Fruit fly (Drosophila melanogaster): Measurements from ENCODE around the gene CG5131.

The CG5131 gene

DNA sequence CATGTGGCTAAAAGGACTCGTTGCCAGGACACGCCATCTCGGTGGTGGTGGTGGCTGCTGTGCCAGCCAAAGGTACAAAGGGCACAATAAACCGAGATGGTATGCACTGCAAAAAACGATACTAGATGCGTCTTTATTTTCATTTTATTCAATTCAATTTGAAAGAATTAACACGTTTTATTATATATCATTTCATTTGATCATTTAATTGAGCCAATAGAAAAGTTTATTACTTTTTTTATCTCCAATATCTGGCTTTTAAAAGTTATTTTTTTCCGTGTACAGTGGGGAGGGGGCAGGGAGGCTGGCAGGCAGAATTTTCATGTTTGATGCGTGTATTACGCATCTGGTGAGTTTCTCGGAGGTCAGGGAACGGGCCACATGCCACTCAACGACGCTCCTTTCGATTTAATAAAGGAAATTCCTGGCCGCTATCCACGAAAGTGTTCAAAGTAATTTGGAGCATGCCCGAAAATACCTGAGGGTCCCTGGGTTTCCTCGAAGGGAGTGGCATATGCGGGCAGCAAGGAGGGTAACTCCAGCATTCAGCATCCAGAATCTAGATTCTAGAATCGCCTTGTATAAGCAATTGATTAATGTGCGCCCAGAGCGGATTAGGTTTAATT lies 29.9 kb downstream of the CG5131 start:
- TF ChIP-seq jim (GFP tag; optimal IDR thresholded peaks at IDR 0.05) (no peak), rgr (GFP tag; optimal IDR thresholded peaks at IDR 0.05) (peak; percentile 75), h (GFP tag; optimal IDR thresholded peaks at IDR 0.05) (peak; percentile 79), CG32264 (GFP tag; optimal IDR thresholded peaks at IDR 0.05) (no peak), foxo (GFP tag; optimal IDR thresholded peaks at IDR 0.05) (peak in 1 of 2 experiments; percentile 75), Mio (GFP tag; optimal IDR thresholded peaks at IDR 0.05) (no peak), Rel (GFP tag; optimal IDR thresholded peaks at IDR 0.05) (no peak), Rel (tag; optimal IDR thresholded peaks at IDR 0.05) (no peak), Hr78 (GFP tag; optimal IDR thresholded peaks at IDR 0.05) (no peak), CrebA (GFP tag; optimal IDR thresholded peaks at IDR 0.05; ENCODE audit: borderline replicate concordance) (no peak), br (GFP tag; optimal IDR thresholded peaks at IDR 0.05) (peak; percentile 67), CG9705 (GFP tag; optimal IDR thresholded peaks at IDR 0.05) (no peak), psq (GFP tag; optimal IDR thresholded peaks at IDR 0.05) (no peak), sv (GFP tag; optimal IDR thresholded peaks at IDR 0.05) (peak; percentile 63), usp (GFP tag; optimal IDR thresholded peaks at IDR 0.05) (no peak), Myc (optimal IDR thresholded peaks at IDR 0.05) (no peak), brk (GFP tag; optimal IDR thresholded peaks at IDR 0.05) (no peak), Vsx2 (GFP tag; optimal IDR thresholded peaks at IDR 0.05; ENCODE audit: partially characterized antibody) (no peak), Sp1 (GFP tag; optimal IDR thresholded peaks at IDR 0.05) (peak; percentile 78), HLH106 (tag; optimal IDR thresholded peaks at IDR 0.05) (peak; percentile 83), OdsH (GFP tag; optimal IDR thresholded peaks at IDR 0.05) (peak; percentile 70), lola (GFP tag; optimal IDR thresholded peaks at IDR 0.05) (no peak), woc (GFP tag; optimal IDR thresholded peaks at IDR 0.05) (peak; percentile 52), Abd-B (GFP tag; optimal IDR thresholded peaks at IDR 0.05) (no peak), fru (GFP tag; optimal IDR thresholded peaks at IDR 0.05) (peak; percentile 80), Hnf4 (GFP tag; optimal IDR thresholded peaks at IDR 0.05) (peak; percentile 54), Dif (GFP tag; optimal IDR thresholded peaks at IDR 0.05; ENCODE audit: partially characterized antibody) (no peak), sage (GFP tag; optimal IDR thresholded peaks at IDR 0.05) (no peak), GATAd (GFP tag; optimal IDR thresholded peaks at IDR 0.05) (no peak), Jra (GFP tag; optimal IDR thresholded peaks at IDR 0.05) (peak; percentile 37), dmrt93B (GFP tag; optimal IDR thresholded peaks at IDR 0.05) (peak; percentile 57), ey (GFP tag; optimal IDR thresholded peaks at IDR 0.05) (peak; percentile 70), pan (optimal IDR thresholded peaks at IDR 0.05) (no peak), dl (GFP tag; optimal IDR thresholded peaks at IDR 0.05; ENCODE audit: insufficient read depth in 1 of 2, partially characterized antibody in 2 of 2) (no peak), dsf (GFP tag; optimal IDR thresholded peaks at IDR 0.05; ENCODE audit: borderline replicate concordance) (no peak), Hr83 (GFP tag; optimal IDR thresholded peaks at IDR 0.05; ENCODE audit: poor library complexity, severe bottlenecking) (no peak)

dm6 chr2L:17524449-17524848 lies 40.1 kb downstream of the CG5131 start, which contains the start of gene CG15143:
Gene CG15143, minus strand, starts transcription at chr2L:17524549.
- no peak for TF ChIP-seq woc (GFP tag; optimal IDR thresholded peaks at IDR 0.05)
- no peak for TF ChIP-seq dl (GFP tag; optimal IDR thresholded peaks at IDR 0.05; ENCODE audit: insufficient read depth in 1 of 2, partially characterized antibody in 2 of 2)
- no peak for TF ChIP-seq Hr83 (GFP tag; optimal IDR thresholded peaks at IDR 0.05; ENCODE audit: poor library complexity, severe bottlenecking)
- no peak for TF ChIP-seq Vsx2 (GFP tag; optimal IDR thresholded peaks at IDR 0.05; ENCODE audit: partially characterized antibody)
- no peak for TF ChIP-seq Myc (optimal IDR thresholded peaks at IDR 0.05)
- no peak for TF ChIP-seq CG32264 (GFP tag; optimal IDR thresholded peaks at IDR 0.05)
- no peak for TF ChIP-seq br (GFP tag; optimal IDR thresholded peaks at IDR 0.05)
- TF ChIP-seq fru (GFP tag; optimal IDR thresholded peaks at IDR 0.05): no peak
- TF ChIP-seq foxo (GFP tag; optimal IDR thresholded peaks at IDR 0.05): no peak
- no peak for TF ChIP-seq dmrt93B (GFP tag; optimal IDR thresholded peaks at IDR 0.05)
- TF ChIP-seq sage (GFP tag; optimal IDR thresholded peaks at IDR 0.05): no peak

DNA sequence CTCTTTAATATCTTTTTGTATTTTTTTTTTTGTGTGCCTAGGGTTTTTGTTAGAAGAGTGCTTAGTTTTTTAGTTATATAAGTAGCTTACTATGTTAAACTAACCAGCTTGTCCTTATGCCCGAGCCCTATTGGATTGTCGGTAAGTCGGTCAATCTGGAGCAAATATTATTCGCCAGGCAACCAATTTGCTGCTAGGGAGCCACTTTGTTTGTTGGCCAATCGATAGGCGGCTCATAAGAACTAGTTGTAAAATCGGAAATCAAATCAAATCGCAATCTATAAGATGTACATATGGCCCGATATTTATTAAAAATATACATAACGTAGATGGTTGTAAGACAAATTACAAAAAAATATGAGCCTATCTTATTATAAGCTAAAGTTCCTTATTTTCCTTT lies 44.7 kb downstream of the CG5131 start, which contains the start of gene CG15144:
Gene CG15144, minus strand, starts transcription at position 101 of the 400 bp plus-strand sequence.
- no peak for TF ChIP-seq Abd-B (GFP tag; optimal IDR thresholded peaks at IDR 0.05)
- TF ChIP-seq GATAd (GFP tag; optimal IDR thresholded peaks at IDR 0.05): no peak
- no peak for TF ChIP-seq usp (GFP tag; optimal IDR thresholded peaks at IDR 0.05)
- TF ChIP-seq Vsx2 (GFP tag; optimal IDR thresholded peaks at IDR 0.05; ENCODE audit: partially characterized antibody): no peak
- TF ChIP-seq brk (GFP tag; optimal IDR thresholded peaks at IDR 0.05): no peak
- no peak for TF ChIP-seq ey (GFP tag; optimal IDR thresholded peaks at IDR 0.05)
- TF ChIP-seq Hr78 (GFP tag; optimal IDR thresholded peaks at IDR 0.05): no peak
- TF ChIP-seq Mio (GFP tag; optimal IDR thresholded peaks at IDR 0.05): no peak
- TF ChIP-seq lola (GFP tag; optimal IDR thresholded peaks at IDR 0.05): no peak
- no peak for TF ChIP-seq Rel (GFP tag; optimal IDR thresholded peaks at IDR 0.05)
- no peak for TF ChIP-seq Rel (tag; optimal IDR thresholded peaks at IDR 0.05)

All from whole organism, wandering third instar larva.